Worm (Caenorhabditis elegans) whole organism, L4 larva: ENCODE data around the gene rabx-5.

Experiments used
- Y5F2A.4 ChIP-seq: fragments of 200-800 bp; sonication (Bioruptor generic); optimal IDR thresholded peaks from 2 replicates; lab custom pipeline; 2018; ENCODE audit warnings: mild to moderate bottlenecking, missing genetic modification characterization, missing compliant biosample characterization
- duxl-1 ChIP-seq: sonication (generic microtip); optimal IDR thresholded peaks from 2 replicates; lab custom pipeline; 2016; ENCODE audit warnings: mild to moderate bottlenecking, missing genetic modification characterization, moderate library complexity, missing compliant biosample characterization; ENCODE audit not compliant: poor library complexity
- fkh-10 ChIP-seq: fragments of 150-350 bp; optimal IDR thresholded peaks from 2 replicates; lab custom pipeline; 2014; ENCODE audit warnings: missing biosample characterization, missing genetic modification reagents, missing genetic modification characterization
- mdl-1 ChIP-seq, 2 experiments: fragments of 150-350 bp in 1 of 2; sonication (generic microtip) in 1 of 2; optimal IDR thresholded peaks; 2 replicates each; lab custom pipeline; 2014 to 2017; ENCODE audit warnings: missing biosample characterization in 2 of 2, missing genetic modification characterization in 2 of 2
- nhr-25 ChIP-seq: sonication (generic microtip); optimal IDR thresholded peaks from 2 replicates; lab custom pipeline; 2017; ENCODE audit warnings: missing genetic modification characterization, mild to moderate bottlenecking, missing compliant biosample characterization, antibody characterized with exemption, moderate library complexity, borderline replicate concordance; ENCODE audit not compliant: insufficient read depth
- nhr-28 ChIP-seq: fragments of 150-350 bp; optimal IDR thresholded peaks from 2 replicates; lab custom pipeline; 2014; ENCODE audit warnings: missing biosample characterization, missing genetic modification characterization
- nhr-6 ChIP-seq: fragments of 150-350 bp; optimal IDR thresholded peaks from 2 replicates; lab custom pipeline; 2014; ENCODE audit warnings: missing biosample characterization, missing genetic modification characterization
- nhr-77 ChIP-seq: fragments of 150-350 bp; optimal IDR thresholded peaks from 2 replicates; lab custom pipeline; 2014; ENCODE audit warnings: missing biosample characterization, missing genetic modification characterization
- snpc-1.2 ChIP-seq: fragments of 200-800 bp; sonication (Bioruptor generic); IDR thresholded peaks from 2 replicates; pipeline ENCODE4 v1.3.6; 2022; ENCODE audit warnings: missing genetic modification reagents, missing genetic modification characterization, missing compliant biosample characterization
- unc-130 ChIP-seq: sonication (generic microtip); optimal IDR thresholded peaks from 2 replicates; lab custom pipeline; 2016; ENCODE audit warnings: missing genetic modification reagents, missing genetic modification characterization, missing compliant biosample characterization
- unc-62 ChIP-seq, 3 experiments: fragments of 150-350 bp in 1 of 3; sonication (generic microtip); optimal IDR thresholded peaks in 2 of 3; peaks in 1 of 3; 1 replicate in 1 of 3; 2 replicates in 2 of 3; lab custom pipeline; 2014 to 2017; ENCODE audit warnings: missing biosample characterization in 3 of 3, missing genetic modification characterization in 3 of 3, missing genetic modification reagents in 3 of 3, missing genotype in 1 of 3
- zip-2 ChIP-seq: fragments of 150-350 bp; optimal IDR thresholded peaks from 2 replicates; lab custom pipeline; 2014; ENCODE audit warnings: missing biosample characterization, missing genetic modification characterization
- ztf-7 ChIP-seq: fragments of 150-350 bp; optimal IDR thresholded peaks from 2 replicates; lab custom pipeline; 2014; ENCODE audit warnings: missing biosample characterization, missing genetic modification characterization

- TF ChIP-seq nhr-77 (tag; lab: Kevin White, UChicago) (no peak), unc-130 (GFP tag; lab: Kevin White, UChicago) (no peak), Y5F2A.4 (no peak), mdl-1 (tag; optimal IDR thresholded peaks at IDR 0.05; lab: Kevin White, UChicago) (no peak), nhr-25 (no peak), ztf-7 (tag; lab: Kevin White, UChicago) (no peak), snpc-1.2 (GFP tag; lab: Robert Waterston, UW) (no peak), fkh-10 (GFP tag; lab: Kevin White, UChicago) (no peak), nhr-6 (no peak), nhr-28 (tag; lab: Kevin White, UChicago) (no peak), zip-2 (no peak), unc-62 (GFP tag; optimal IDR thresholded peaks at IDR 0.05 in 1 of 2; lab: Kevin White, UChicago) (no peak), unc-62 (tag; optimal IDR thresholded peaks at IDR 0.05; lab: Kevin White, UChicago) (no peak), duxl-1 (tag; lab: Kevin White, UChicago) (no peak)
Observed at ce11 chrIII:10592729-10593128, 12.4 kb upstream of the rabx-5 start, which contains the start of gene Y45F3A.8.
